Worm (Caenorhabditis elegans): ENCODE results near the gene tbc-7.

- no peak for TF ChIP-seq ceh-100 (GFP tag; IDR thresholded peaks at IDR 0.05)
- TF ChIP-seq dox-1 (GFP tag; IDR thresholded peaks at IDR 0.05), result no peak
- TF ChIP-seq bed-1 (GFP tag; IDR thresholded peaks at IDR 0.05), result no peak
- TF ChIP-seq zfh-2 (GFP tag; conservative IDR thresholded peaks at IDR 0.05), result no peak
- TF ChIP-seq ekl-4 (GFP tag; IDR thresholded peaks at IDR 0.05), result no peak
- TF ChIP-seq F37B4.10 (GFP tag; IDR thresholded peaks at IDR 0.05), result no peak
- TF ChIP-seq die-1 (tag; optimal IDR thresholded peaks at IDR 0.05), result no peak
- TF ChIP-seq Y67H2A.10 (GFP tag; conservative IDR thresholded peaks at IDR 0.05), result no peak
- no peak for TF ChIP-seq mxl-1 (tag; optimal IDR thresholded peaks at IDR 0.05)
- no peak for TF ChIP-seq sea-2 (GFP tag; IDR thresholded peaks at IDR 0.05)
- TF ChIP-seq ama-1 (optimal IDR thresholded peaks at IDR 0.05), result no peak
- TF ChIP-seq ama-1 (GFP tag; optimal IDR thresholded peaks at IDR 0.05), result no peak
- TF ChIP-seq mel-28 (tag; optimal IDR thresholded peaks at IDR 0.05; ENCODE audit: borderline replicate concordance), result no peak
Measured at ce11 chrX:5103422-5103821, 30.7 kb upstream of the tbc-7 start.

Measured in whole organism, young adult.